Fruit fly (Drosophila melanogaster): ENCODE data around the gene CG13722.

DNA sequence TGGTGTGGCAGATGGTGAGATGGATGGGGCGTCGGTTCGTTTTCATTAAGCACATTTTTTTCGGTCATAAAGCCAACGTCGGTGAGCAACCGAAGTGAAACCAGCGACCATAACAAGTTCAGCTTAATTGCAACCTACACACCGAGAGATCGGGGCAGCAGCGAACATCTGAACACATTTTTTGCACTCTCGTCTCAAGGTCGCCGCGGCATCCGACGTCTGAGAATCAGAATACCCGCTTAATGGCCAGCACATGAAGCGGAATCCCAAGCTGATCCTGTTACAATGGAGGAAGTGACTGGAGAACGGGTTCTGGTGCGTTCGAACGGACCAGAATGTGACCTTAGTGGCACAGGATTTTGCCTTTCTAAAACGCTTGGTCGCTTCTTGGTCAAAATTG is 2.8 kb upstream of the CG13722 start:
- TF ChIP-seq EcR (GFP tag; optimal IDR thresholded peaks at IDR 0.05) = no peak
- no peak for TF ChIP-seq usp (GFP tag; optimal IDR thresholded peaks at IDR 0.05)
